Worm (Caenorhabditis elegans): ENCODE measurements around the gene F56F11.4.

ce11 chrIII:2866597-2866996, 10.6 kb downstream of the F56F11.4 start:
- no peak for TF ChIP-seq ama-1 (optimal IDR thresholded peaks at IDR 0.05)
- no peak for TF ChIP-seq efl-1 (optimal IDR thresholded peaks at IDR 0.05)
- peak in 1 of 2 experiments; percentile 11 for TF ChIP-seq efl-1 (GFP tag; optimal IDR thresholded peaks at IDR 0.05 in 1 of 2)
- TF ChIP-seq lin-13 (GFP tag; optimal IDR thresholded peaks at IDR 0.05), result no peak
- no peak for TF ChIP-seq fkh-10 (GFP tag; optimal IDR thresholded peaks at IDR 0.05)
- no peak for TF ChIP-seq aha-1 (tag; optimal IDR thresholded peaks at IDR 0.05)
- TF ChIP-seq mep-1 (tag; optimal IDR thresholded peaks at IDR 0.05), result no peak
- no peak for TF ChIP-seq nhr-84 (tag; optimal IDR thresholded peaks at IDR 0.05)
- TF ChIP-seq sox-4 (tag; optimal IDR thresholded peaks at IDR 0.05), result no peak
- TF ChIP-seq nhr-11 (tag; optimal IDR thresholded peaks at IDR 0.05), result no peak
- no peak for TF ChIP-seq aly-2 (tag; optimal IDR thresholded peaks at IDR 0.05)
- TF ChIP-seq nhr-76 (tag; optimal IDR thresholded peaks at IDR 0.05), result no peak
- TF ChIP-seq jun-1 (tag; optimal IDR thresholded peaks at IDR 0.05), result no peak
